Fruit fly (Drosophila melanogaster) whole organism, embryonic: ENCODE results near the gene Pxd.

ENCODE experiments used
- Aef1 ChIP-seq: fragments of 200-800 bp; sonication (Bioruptor generic); IDR thresholded peaks from 3 replicates; pipeline ENCODE4 v1.3.6; 2022; ENCODE audit warnings: missing biosample characterization, missing genetic modification characterization
- Bdp1 ChIP-seq: fragments of 200-800 bp; sonication (Bioruptor generic); optimal IDR thresholded peaks from 3 replicates; lab custom pipeline; 2016; ENCODE audit warnings: missing biosample characterization, missing genetic modification characterization
- BtbVII ChIP-seq: fragments of 200-800 bp; sonication (Bioruptor generic); optimal IDR thresholded peaks from 3 replicates; lab custom pipeline; 2017; ENCODE audit warnings: missing biosample characterization, mild to moderate bottlenecking, missing genetic modification characterization
- CG10321 ChIP-seq: fragments of 200-800 bp; sonication (Bioruptor generic); IDR thresholded peaks from 2 replicates; pipeline ENCODE4 v1.3.6; 2022; ENCODE audit warnings: missing biosample characterization, missing genetic modification characterization
- CG11093 ChIP-seq: fragments of 200-800 bp; sonication (Bioruptor generic); IDR thresholded peaks from 3 replicates; pipeline ENCODE4 v1.3.6; 2022; ENCODE audit warnings: missing biosample characterization, missing genetic modification characterization
- CG11560 ChIP-seq: fragments of 200-800 bp; sonication (Bioruptor generic); IDR thresholded peaks from 3 replicates; pipeline ENCODE4 v1.3.6; 2022; ENCODE audit warnings: missing biosample characterization, missing genetic modification characterization
- CG11695 ChIP-seq: fragments of 200-800 bp; sonication (Bioruptor generic); IDR thresholded peaks from 3 replicates; pipeline ENCODE4 v1.3.6; 2022; ENCODE audit warnings: missing biosample characterization, missing genetic modification characterization
- CG12942 ChIP-seq: fragments of 200-800 bp; sonication (Bioruptor generic); optimal IDR thresholded peaks from 3 replicates; lab custom pipeline; 2016; ENCODE audit warnings: missing biosample characterization, missing genetic modification characterization
- CG13296 ChIP-seq: fragments of 200-800 bp; sonication (Bioruptor generic); optimal IDR thresholded peaks from 3 replicates; lab custom pipeline; 2018; ENCODE audit warnings: missing biosample characterization, mild to moderate bottlenecking, missing genetic modification characterization
- CG14965 ChIP-seq: fragments of 200-800 bp; sonication (Bioruptor generic); optimal IDR thresholded peaks from 2 replicates; lab custom pipeline; 2016; ENCODE audit warnings: missing biosample characterization, missing genetic modification characterization, borderline replicate concordance
- CG15479 ChIP-seq: fragments of 200-800 bp; sonication (Bioruptor generic); optimal IDR thresholded peaks from 3 replicates; lab custom pipeline; 2019; ENCODE audit warnings: missing biosample characterization, mild to moderate bottlenecking, missing genetic modification characterization, moderate library complexity
- CG17186 ChIP-seq: fragments of 200-800 bp; sonication (Bioruptor generic); optimal IDR thresholded peaks from 3 replicates; lab custom pipeline; 2017; ENCODE audit warnings: missing biosample characterization, missing genetic modification reagents, missing genetic modification characterization
- CG32767 ChIP-seq: fragments of 200-800 bp; sonication (Bioruptor generic); IDR thresholded peaks from 2 replicates; pipeline ENCODE4 v1.3.6; 2022; ENCODE audit warnings: missing biosample characterization, missing genetic modification characterization
- CG3407 ChIP-seq: fragments of 200-800 bp; sonication (Bioruptor generic); optimal IDR thresholded peaks from 2 replicates; lab custom pipeline; 2018; ENCODE audit warnings: missing biosample characterization, mild to moderate bottlenecking, missing genetic modification characterization
- CG43689 ChIP-seq: fragments of 200-800 bp; sonication (Bioruptor generic); IDR thresholded peaks from 2 replicates; pipeline ENCODE4 v1.3.6; 2022; ENCODE audit warnings: missing biosample characterization, missing genetic modification characterization
- CG5953 ChIP-seq: fragments of 200-800 bp; sonication (Bioruptor generic); IDR thresholded peaks from 2 replicates; pipeline ENCODE4 v1.3.6; 2022; ENCODE audit warnings: missing biosample characterization, missing genetic modification characterization
- CG6654 ChIP-seq: fragments of 200-800 bp; sonication (Bioruptor generic); optimal IDR thresholded peaks from 2 replicates; lab custom pipeline; 2017; ENCODE audit warnings: missing biosample characterization, mild to moderate bottlenecking, missing genetic modification characterization
- CG6791 ChIP-seq: fragments of 200-800 bp; sonication (Bioruptor generic); IDR thresholded peaks from 3 replicates; pipeline ENCODE4 v1.3.6; 2022; ENCODE audit warnings: missing biosample characterization, missing genetic modification characterization; ENCODE audit not compliant: partially characterized antibody
- CG9215 ChIP-seq: fragments of 200-800 bp; sonication (Bioruptor generic); IDR thresholded peaks from 2 replicates; pipeline ENCODE4 v1.3.6; 2022; ENCODE audit warnings: missing biosample characterization, missing genetic modification characterization
- CHES-1-like ChIP-seq: fragments of 200-800 bp; sonication (Bioruptor generic); optimal IDR thresholded peaks from 2 replicates; lab custom pipeline; 2016; ENCODE audit warnings: missing biosample characterization, missing genetic modification characterization
- Dref ChIP-seq: fragments of 200-800 bp; sonication (Bioruptor generic); IDR thresholded peaks from 2 replicates; pipeline ENCODE4 v1.3.6; 2022; ENCODE audit warnings: missing biosample characterization, missing genetic modification characterization
- Elba2 ChIP-seq: fragments of 200-800 bp; sonication (Bioruptor generic); optimal IDR thresholded peaks from 3 replicates; lab custom pipeline; 2016; ENCODE audit warnings: missing biosample characterization, missing genetic modification characterization
- Hey ChIP-seq: fragments of 200-800 bp; sonication (Bioruptor generic); optimal IDR thresholded peaks from 3 replicates; lab custom pipeline; 2018; ENCODE audit warnings: missing biosample characterization, mild to moderate bottlenecking, missing genetic modification characterization
- Lpt ChIP-seq: fragments of >200 bp; optimal IDR thresholded peaks from 2 replicates; lab custom pipeline; 2018; ENCODE audit warnings: missing biosample characterization, missing genetic modification characterization
- Mrtf ChIP-seq: fragments of 200-800 bp; sonication (Bioruptor generic); IDR thresholded peaks from 3 replicates; pipeline ENCODE4 v1.3.6; 2022; ENCODE audit warnings: missing biosample characterization, missing genetic modification characterization
- Pdp1 ChIP-seq, 2 experiments: fragments of 200-800 bp; sonication (Bioruptor generic); optimal IDR thresholded peaks; 3 replicates each; lab custom pipeline; 2016; ENCODE audit warnings: missing biosample characterization in 2 of 2, missing genetic modification characterization in 2 of 2, mild to moderate bottlenecking in 1 of 2, moderate library complexity in 1 of 2
- Poxn ChIP-seq: fragments of 200-800 bp; sonication (Bioruptor generic); IDR thresholded peaks from 2 replicates; pipeline ENCODE4 v1.3.6; 2022; ENCODE audit warnings: missing biosample characterization, missing genetic modification characterization
- Rfx ChIP-seq: fragments of 200-800 bp; sonication (Bioruptor generic); IDR thresholded peaks from 2 replicates; pipeline ENCODE4 v1.3.6; 2022; ENCODE audit warnings: missing biosample characterization, missing genetic modification characterization
- Sox100B ChIP-seq: fragments of 200-800 bp; sonication (Bioruptor generic); optimal IDR thresholded peaks from 3 replicates; lab custom pipeline; 2018; ENCODE audit warnings: missing biosample characterization, mild to moderate bottlenecking, missing genetic modification characterization
- Sry-δ ChIP-seq: fragments of 200-800 bp; sonication (Bioruptor generic); optimal IDR thresholded peaks from 2 replicates; lab custom pipeline; 2016; ENCODE audit warnings: missing biosample characterization, missing genetic modification characterization
- Ssrp ChIP-seq: fragments of 200-800 bp; sonication (Bioruptor generic); optimal IDR thresholded peaks from 2 replicates; lab custom pipeline; 2018; ENCODE audit warnings: missing biosample characterization, mild to moderate bottlenecking, missing genetic modification characterization, moderate library complexity
- Xrp1 ChIP-seq: fragments of 200-800 bp; sonication (Bioruptor generic); IDR thresholded peaks from 2 replicates; pipeline ENCODE4 v1.3.6; 2022; ENCODE audit warnings: missing biosample characterization, missing genetic modification characterization
- YL-1 ChIP-seq: fragments of 200-800 bp; sonication (Bioruptor generic); optimal IDR thresholded peaks from 3 replicates; lab custom pipeline; 2017; ENCODE audit warnings: missing biosample characterization, mild to moderate bottlenecking, missing genetic modification characterization
- ara ChIP-seq: fragments of 200-800 bp; sonication (Bioruptor generic); IDR thresholded peaks from 2 replicates; pipeline ENCODE4 v1.3.6; 2022; ENCODE audit warnings: missing biosample characterization, missing genetic modification characterization
- bsh ChIP-seq, 2 experiments: fragments of 200-800 bp; sonication (Bioruptor generic); optimal IDR thresholded peaks; 2 replicates each; lab custom pipeline; 2017 to 2018; ENCODE audit warnings: mild to moderate bottlenecking in 2 of 2, missing biosample characterization in 2 of 2, missing genetic modification characterization in 2 of 2, moderate library complexity in 1 of 2
- cg ChIP-seq: fragments of 200-800 bp; sonication (Bioruptor generic); optimal IDR thresholded peaks from 3 replicates; lab custom pipeline; 2019; ENCODE audit warnings: missing biosample characterization, mild to moderate bottlenecking, missing genetic modification characterization, moderate library complexity
- chm ChIP-seq: fragments of 200-800 bp; sonication (Bioruptor generic); IDR thresholded peaks from 2 replicates; pipeline ENCODE4 v1.3.6; 2022; ENCODE audit warnings: missing biosample characterization, missing genetic modification characterization
- dati ChIP-seq: fragments of 200-800 bp; sonication (Bioruptor generic); IDR thresholded peaks from 2 replicates; pipeline ENCODE4 v1.3.6; 2022; ENCODE audit warnings: missing biosample characterization, missing genetic modification characterization
- dm ChIP-seq: fragments of 200-800 bp; sonication (Bioruptor generic); optimal IDR thresholded peaks from 3 replicates; lab custom pipeline; 2016; ENCODE audit warnings: missing biosample characterization, missing genetic modification characterization
- dmrt11E ChIP-seq: fragments of 200-800 bp; sonication (Bioruptor generic); optimal IDR thresholded peaks from 3 replicates; lab custom pipeline; 2018; ENCODE audit warnings: missing biosample characterization, mild to moderate bottlenecking, missing genetic modification characterization, moderate library complexity
- esg ChIP-seq: fragments of 200-800 bp; sonication (Bioruptor generic); conservative IDR thresholded peaks from 2 replicates; pipeline ENCODE4 v1.3.6; 2022; ENCODE audit warnings: missing biosample characterization, missing genetic modification characterization
- eve ChIP-seq, 2 experiments: fragments of >200 bp; optimal IDR thresholded peaks; 2 replicates each; lab custom pipeline; 2017; ENCODE audit warnings: missing biosample characterization in 2 of 2, missing genetic modification characterization in 2 of 2
- fru ChIP-seq: fragments of >200 bp; optimal IDR thresholded peaks from 2 replicates; lab custom pipeline; 2017
- lola ChIP-seq, 3 experiments: fragments of >200 bp in 2 of 3; fragments of 200-800 bp in 1 of 3; sonication (Bioruptor generic) in 1 of 3; optimal IDR thresholded peaks; 2 replicates each; lab custom pipeline; 2017 to 2019; ENCODE audit warnings: missing biosample characterization in 3 of 3, missing genetic modification characterization in 3 of 3, mild to moderate bottlenecking in 1 of 3, moderate library complexity in 1 of 3
- nom ChIP-seq: fragments of 200-800 bp; sonication (Bioruptor generic); optimal IDR thresholded peaks from 2 replicates; lab custom pipeline; 2017; ENCODE audit warnings: missing biosample characterization, missing genetic modification characterization, mild to moderate bottlenecking, moderate library complexity, missing genetic modification reagents
- tgo ChIP-seq: fragments of 200-800 bp; sonication (Bioruptor generic); IDR thresholded peaks from 3 replicates; pipeline ENCODE4 v1.3.6; 2022; ENCODE audit warnings: missing biosample characterization, missing genetic modification characterization
- tio ChIP-seq: fragments of 200-800 bp; sonication (Bioruptor generic); optimal IDR thresholded peaks from 2 replicates; lab custom pipeline; 2017; ENCODE audit warnings: missing biosample characterization, missing genetic modification characterization, inconsistent platforms
- trh ChIP-seq: fragments of 200-800 bp; sonication (Bioruptor generic); optimal IDR thresholded peaks from 2 replicates; lab custom pipeline; 2016; ENCODE audit warnings: missing biosample characterization, missing genetic modification characterization
- usp ChIP-seq: fragments of >200 bp; optimal IDR thresholded peaks from 2 replicates; lab custom pipeline; 2017; ENCODE audit warnings: missing biosample characterization, missing genetic modification characterization
- zen2 ChIP-seq: fragments of 200-800 bp; sonication (Bioruptor generic); IDR thresholded peaks from 3 replicates; pipeline ENCODE4 v1.3.6; 2022; ENCODE audit warnings: missing biosample characterization, missing genetic modification characterization; ENCODE audit not compliant: partially characterized antibody

Gene Pxd

DNA sequence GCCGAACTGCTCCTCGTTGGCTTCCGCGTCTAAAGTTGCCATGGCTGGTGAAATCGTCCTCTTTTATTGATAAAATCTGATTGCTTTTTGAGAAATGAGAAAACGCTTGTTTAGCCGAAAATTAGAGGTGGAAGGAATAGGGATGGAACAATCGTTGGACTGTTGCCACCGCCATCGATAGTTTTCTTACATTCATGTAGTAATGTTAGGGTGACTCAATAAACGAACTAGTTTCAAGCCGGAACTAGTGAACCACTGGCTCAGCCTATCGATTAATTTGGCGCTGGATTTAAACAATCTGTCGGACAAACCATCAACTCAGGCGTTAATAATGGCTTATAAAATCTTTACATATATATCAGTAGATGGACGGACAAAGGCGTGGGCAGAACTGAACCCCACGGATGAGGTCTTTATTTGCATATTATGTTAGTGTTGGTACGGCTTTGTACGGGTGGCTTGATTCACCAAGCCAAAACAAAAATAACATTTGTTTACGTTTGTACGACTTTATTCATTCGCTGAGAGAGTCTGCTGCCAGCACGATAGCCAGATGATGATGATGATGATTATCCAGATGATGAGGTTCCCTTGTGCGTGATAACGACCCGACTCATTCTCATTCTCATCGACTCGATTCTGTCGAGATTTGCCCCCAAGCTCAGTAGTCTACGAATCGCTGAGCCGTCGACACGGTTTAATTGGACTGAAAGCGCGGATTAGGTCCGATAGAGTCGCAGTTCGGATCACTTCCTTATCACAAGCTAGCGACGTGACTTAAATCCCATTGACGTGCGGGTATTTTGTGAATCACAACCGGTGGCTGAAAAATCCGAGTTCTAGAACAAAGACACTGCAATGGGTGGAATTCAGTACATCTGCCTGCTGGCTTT lies 11.9 kb upstream of the Pxd start, which contains the start of the genes Sf3a1 and Irc (continued):
- no peak for TF ChIP-seq esg (GFP tag; lab: Robert Waterston, UW)
- no peak for TF ChIP-seq CG14965 (GFP tag; lab: Kevin White, UChicago)
- TF ChIP-seq YL-1, result peak; percentile 73
- TF ChIP-seq CG43689 (GFP tag; lab: Robert Waterston, UW), result no peak
- TF ChIP-seq CG11695 (GFP tag; lab: Robert Waterston, UW), result no peak
- TF ChIP-seq CG6654 (GFP tag; lab: Kevin White, UChicago), result no peak
- TF ChIP-seq cg (GFP tag; lab: Kevin White, UChicago), result peak; percentile 18
- no peak for TF ChIP-seq CG10321 (GFP tag; lab: Robert Waterston, UW)
- TF ChIP-seq Aef1, result no peak
- no peak for TF ChIP-seq Poxn
- peak; percentile 96 for TF ChIP-seq CG6791 (GFP tag; lab: Robert Waterston, UW)
- TF ChIP-seq Ssrp, result no peak
- no peak for TF ChIP-seq bsh (GFP tag; optimal IDR thresholded peaks at IDR 0.05; lab: Kevin White, UChicago)
- no peak for TF ChIP-seq CG3407
- TF ChIP-seq Xrp1, result no peak
- TF ChIP-seq trh (GFP tag; lab: Kevin White, UChicago), result no peak
- peak; percentile 44 for TF ChIP-seq dm (GFP tag; lab: Kevin White, UChicago)
- TF ChIP-seq CG9215 (GFP tag; lab: Robert Waterston, UW), result no peak
- no peak for TF ChIP-seq lola (GFP tag; optimal IDR thresholded peaks at IDR 0.05; lab: Kevin White, UChicago)
- no peak for TF ChIP-seq Hey (tag; lab: Kevin White, UChicago)
- no peak for TF ChIP-seq tio (GFP tag; lab: Kevin White, UChicago)
- TF ChIP-seq usp (GFP tag; lab: Kevin White, UChicago), result no peak
- TF ChIP-seq Dref (GFP tag; lab: Robert Waterston, UW), result peak; percentile 89
- TF ChIP-seq Bdp1 (GFP tag; lab: Kevin White, UChicago), result no peak
- no peak for TF ChIP-seq CG11093 (GFP tag; lab: Robert Waterston, UW)
- TF ChIP-seq Rfx (GFP tag; lab: Robert Waterston, UW), result peak; percentile 73
- TF ChIP-seq CG15479 (GFP tag; lab: Kevin White, UChicago), result no peak
- TF ChIP-seq eve (GFP tag; optimal IDR thresholded peaks at IDR 0.05; lab: Kevin White, UChicago), result no peak
- TF ChIP-seq CG13296, result no peak
- TF ChIP-seq dati (GFP tag; lab: Robert Waterston, UW), result no peak
- no peak for TF ChIP-seq ara (GFP tag; lab: Robert Waterston, UW)
- TF ChIP-seq CG32767 (GFP tag; lab: Robert Waterston, UW), result no peak
- TF ChIP-seq Sox100B (GFP tag; lab: Kevin White, UChicago), result no peak
- TF ChIP-seq zen2 (GFP tag; lab: Robert Waterston, UW), result peak; percentile 95
- peak; percentile 5; the same call in 1 of the 2 replicates for TF ChIP-seq chm (GFP tag; lab: Robert Waterston, UW)
- TF ChIP-seq BtbVII (GFP tag; lab: Kevin White, UChicago), result peak; percentile 0
- peak; percentile 25 to 54 for TF ChIP-seq Pdp1 (GFP tag; optimal IDR thresholded peaks at IDR 0.05; lab: Kevin White, UChicago)
- TF ChIP-seq CG5953, result no peak
- no peak for TF ChIP-seq Lpt (GFP tag; lab: Kevin White, UChicago)
- peak; percentile 36 for TF ChIP-seq CHES-1-like (GFP tag; lab: Kevin White, UChicago)
- no peak for TF ChIP-seq dmrt11E (tag; lab: Kevin White, UChicago)
- no peak for TF ChIP-seq Mrtf (GFP tag; lab: Robert Waterston, UW)
- TF ChIP-seq tgo, result no peak
- TF ChIP-seq fru (lab: Kevin White, UChicago), result no peak
- TF ChIP-seq CG17186 (GFP tag; lab: Kevin White, UChicago), result peak; percentile 30
- TF ChIP-seq CG11560 (tag; lab: Robert Waterston, UW), result no peak
- TF ChIP-seq CG12942, result no peak
- peak; percentile 64 for TF ChIP-seq nom (GFP tag; lab: Kevin White, UChicago)
- no peak for TF ChIP-seq Elba2
- TF ChIP-seq Sry-δ, result peak; percentile 100
